Fruit fly (Drosophila melanogaster) whole organism, embryonic: ENCODE data around the gene mtsh.

Experiments used
- B-H2 ChIP-seq: fragments of 200-800 bp; sonication (Bioruptor generic); optimal IDR thresholded peaks from 2 replicates; lab custom pipeline; 2018; ENCODE audit warnings: missing biosample characterization, mild to moderate bottlenecking, missing genetic modification characterization
- CG10267 ChIP-seq: fragments of 200-800 bp; sonication (Bioruptor generic); optimal IDR thresholded peaks from 2 replicates; lab custom pipeline; 2018; ENCODE audit warnings: missing biosample characterization, mild to moderate bottlenecking, missing genetic modification characterization, moderate library complexity
- CG12155 ChIP-seq: fragments of 200-800 bp; sonication (Bioruptor generic); optimal IDR thresholded peaks from 3 replicates; lab custom pipeline; 2016; ENCODE audit warnings: missing biosample characterization, missing genetic modification characterization
- CG12659 ChIP-seq: fragments of 200-800 bp; sonication (Bioruptor generic); optimal IDR thresholded peaks from 3 replicates; lab custom pipeline; 2017; ENCODE audit warnings: mild to moderate bottlenecking, missing biosample characterization, missing genetic modification reagents, missing genetic modification characterization
- CG13775 ChIP-seq: fragments of 200-800 bp; sonication (Bioruptor generic); optimal IDR thresholded peaks from 3 replicates; lab custom pipeline; 2017; ENCODE audit warnings: missing biosample characterization, mild to moderate bottlenecking, missing genetic modification characterization
- CG14014 ChIP-seq: fragments of 200-800 bp; sonication (Bioruptor generic); IDR thresholded peaks from 2 replicates; pipeline ENCODE4 v1.3.6; 2022; ENCODE audit warnings: missing biosample characterization, missing genetic modification characterization
- CG14710 ChIP-seq: fragments of 200-800 bp; sonication (Bioruptor generic); optimal IDR thresholded peaks from 3 replicates; lab custom pipeline; 2019; ENCODE audit warnings: missing biosample characterization, mild to moderate bottlenecking, missing genetic modification characterization, moderate library complexity
- CG15601 ChIP-seq: fragments of 200-800 bp; sonication (Bioruptor generic); optimal IDR thresholded peaks from 3 replicates; lab custom pipeline; 2019; ENCODE audit warnings: missing biosample characterization, mild to moderate bottlenecking, missing genetic modification characterization, moderate library complexity
- CG17568 ChIP-seq: fragments of 200-800 bp; sonication (Bioruptor generic); optimal IDR thresholded peaks from 2 replicates; lab custom pipeline; 2018; ENCODE audit warnings: missing biosample characterization, mild to moderate bottlenecking, missing genetic modification characterization, moderate library complexity
- CG30403 ChIP-seq: fragments of 200-800 bp; sonication (Bioruptor generic); optimal IDR thresholded peaks from 3 replicates; lab custom pipeline; 2016; ENCODE audit warnings: missing biosample characterization, missing genetic modification characterization
- CG33557 ChIP-seq: fragments of 200-800 bp; sonication (Bioruptor generic); optimal IDR thresholded peaks from 2 replicates; lab custom pipeline; 2019; ENCODE audit warnings: missing biosample characterization, mild to moderate bottlenecking, missing genetic modification characterization, moderate library complexity
- CG42726 ChIP-seq: fragments of 200-800 bp; sonication (Bioruptor generic); IDR thresholded peaks from 2 replicates; pipeline ENCODE4 v1.3.6; 2022; ENCODE audit warnings: missing biosample characterization, missing genetic modification characterization; ENCODE audit not compliant: partially characterized antibody
- CG7745 ChIP-seq: fragments of 200-800 bp; sonication (Bioruptor generic); optimal IDR thresholded peaks from 2 replicates; lab custom pipeline; 2018; ENCODE audit warnings: missing biosample characterization, mild to moderate bottlenecking, missing genetic modification characterization, moderate library complexity
- CG8478 ChIP-seq: fragments of >200 bp; optimal IDR thresholded peaks from 2 replicates; lab custom pipeline; 2018
- CG8924 ChIP-seq: fragments of 200-800 bp; optimal IDR thresholded peaks from 3 replicates; lab custom pipeline; 2019; ENCODE audit warnings: missing biosample characterization, mild to moderate bottlenecking, missing genetic modification characterization, moderate library complexity
- CG9437 ChIP-seq: fragments of 200-800 bp; sonication (Bioruptor generic); optimal IDR thresholded peaks from 2 replicates; lab custom pipeline; 2018; ENCODE audit warnings: missing biosample characterization, mild to moderate bottlenecking, missing genetic modification characterization
- CG9797 ChIP-seq: fragments of 200-800 bp; sonication (Bioruptor generic); optimal IDR thresholded peaks from 3 replicates; lab custom pipeline; 2018; ENCODE audit warnings: missing biosample characterization, mild to moderate bottlenecking, missing genetic modification characterization
- D19A ChIP-seq: fragments of 200-800 bp; optimal IDR thresholded peaks from 3 replicates; lab custom pipeline; 2019; ENCODE audit warnings: missing biosample characterization, mild to moderate bottlenecking, missing genetic modification characterization, moderate library complexity
- Dek ChIP-seq: fragments of 200-800 bp; sonication (Bioruptor generic); optimal IDR thresholded peaks from 3 replicates; lab custom pipeline; 2019; ENCODE audit warnings: missing biosample characterization, mild to moderate bottlenecking, missing genetic modification characterization, moderate library complexity
- Dp ChIP-seq: fragments of 200-800 bp; sonication (Bioruptor generic); optimal IDR thresholded peaks from 2 replicates; lab custom pipeline; 2018; ENCODE audit warnings: missing biosample characterization, mild to moderate bottlenecking, missing genetic modification characterization, moderate library complexity
- E2f2 ChIP-seq: fragments of 200-800 bp; sonication (Bioruptor generic); IDR thresholded peaks from 2 replicates; pipeline ENCODE4 v1.3.6; 2022; ENCODE audit warnings: missing biosample characterization, missing genetic modification characterization
- Ets97D ChIP-seq: fragments of 200-800 bp; sonication (Bioruptor generic); optimal IDR thresholded peaks from 3 replicates; lab custom pipeline; 2016; ENCODE audit warnings: missing biosample characterization, missing genetic modification characterization
- Gsc ChIP-seq: fragments of 200-800 bp; sonication (Bioruptor generic); IDR thresholded peaks from 2 replicates; pipeline ENCODE4 v1.3.6; 2022; ENCODE audit warnings: missing biosample characterization, missing genetic modification characterization
- Gug ChIP-seq: fragments of 200-800 bp; sonication (Bioruptor generic); IDR thresholded peaks from 4 replicates; pipeline ENCODE4 v1.3.6; 2022; ENCODE audit warnings: missing biosample characterization, missing genetic modification characterization
- HHEX ChIP-seq: fragments of 200-800 bp; sonication (Bioruptor generic); optimal IDR thresholded peaks from 3 replicates; lab custom pipeline; 2017; ENCODE audit warnings: missing biosample characterization, mild to moderate bottlenecking, missing genetic modification characterization, missing genetic modification reagents
- Hr3 ChIP-seq: fragments of 200-800 bp; sonication (Bioruptor generic); optimal IDR thresholded peaks from 3 replicates; lab custom pipeline; 2016; ENCODE audit warnings: missing biosample characterization, missing genetic modification characterization
- Hsf ChIP-seq: fragments of 200-800 bp; sonication (Bioruptor generic); optimal IDR thresholded peaks from 3 replicates; lab custom pipeline; 2016; ENCODE audit warnings: missing biosample characterization, missing genetic modification characterization
- Max ChIP-seq: fragments of 200-800 bp; sonication (Bioruptor generic); optimal IDR thresholded peaks from 2 replicates; lab custom pipeline; 2016; ENCODE audit warnings: missing biosample characterization, mild to moderate bottlenecking, missing genetic modification characterization
- Nf-YC ChIP-seq: fragments of 200-800 bp; optimal IDR thresholded peaks from 3 replicates; lab custom pipeline; 2019; ENCODE audit warnings: missing biosample characterization, mild to moderate bottlenecking, missing genetic modification characterization, moderate library complexity
- Rfx ChIP-seq: fragments of 200-800 bp; sonication (Bioruptor generic); IDR thresholded peaks from 2 replicates; pipeline ENCODE4 v1.3.6; 2022; ENCODE audit warnings: missing biosample characterization, missing genetic modification characterization
- Sry-β ChIP-seq: fragments of 200-800 bp; sonication (Bioruptor generic); optimal IDR thresholded peaks from 2 replicates; lab custom pipeline; 2018; ENCODE audit warnings: missing biosample characterization, mild to moderate bottlenecking, missing genetic modification characterization, moderate library complexity
- Xrp1 ChIP-seq: fragments of 200-800 bp; sonication (Bioruptor generic); IDR thresholded peaks from 2 replicates; pipeline ENCODE4 v1.3.6; 2022; ENCODE audit warnings: missing biosample characterization, missing genetic modification characterization
- YL-1 ChIP-seq: fragments of 200-800 bp; sonication (Bioruptor generic); optimal IDR thresholded peaks from 3 replicates; lab custom pipeline; 2017; ENCODE audit warnings: missing biosample characterization, mild to moderate bottlenecking, missing genetic modification characterization
- ab ChIP-seq: fragments of 200-800 bp; sonication (Bioruptor generic); optimal IDR thresholded peaks from 2 replicates; lab custom pipeline; 2016; ENCODE audit warnings: missing biosample characterization, missing genetic modification characterization
- cg ChIP-seq: fragments of 200-800 bp; sonication (Bioruptor generic); optimal IDR thresholded peaks from 3 replicates; lab custom pipeline; 2019; ENCODE audit warnings: missing biosample characterization, mild to moderate bottlenecking, missing genetic modification characterization, moderate library complexity
- dpn ChIP-seq, 2 experiments: fragments of 200-800 bp; sonication (Bioruptor generic); optimal IDR thresholded peaks; 3 replicates each; lab custom pipeline; 2016; ENCODE audit warnings: missing biosample characterization in 2 of 2, missing genetic modification characterization in 2 of 2
- dysf ChIP-seq: fragments of 200-800 bp; sonication (Bioruptor generic); IDR thresholded peaks from 3 replicates; pipeline ENCODE4 v1.3.6; 2022; ENCODE audit warnings: missing biosample characterization, missing genetic modification characterization
- ems ChIP-seq: fragments of 200-800 bp; sonication (Bioruptor generic); optimal IDR thresholded peaks from 3 replicates; lab custom pipeline; 2016; ENCODE audit warnings: missing biosample characterization, missing genetic modification characterization
- gem ChIP-seq: fragments of 200-800 bp; sonication (Bioruptor generic); optimal IDR thresholded peaks from 2 replicates; lab custom pipeline; 2019; ENCODE audit warnings: missing biosample characterization, mild to moderate bottlenecking, missing genetic modification characterization, moderate library complexity
- gfzf ChIP-seq: fragments of 200-800 bp; sonication (Bioruptor generic); optimal IDR thresholded peaks from 2 replicates; lab custom pipeline; 2016; ENCODE audit warnings: missing biosample characterization, mild to moderate bottlenecking, missing genetic modification characterization, moderate library complexity
- klu ChIP-seq: fragments of 200-800 bp; sonication (Bioruptor generic); IDR thresholded peaks from 2 replicates; pipeline ENCODE4 v1.3.6; 2022; ENCODE audit warnings: missing biosample characterization, missing genetic modification characterization
- kni ChIP-seq: fragments of 200-800 bp; sonication (Bioruptor generic); optimal IDR thresholded peaks from 3 replicates; lab custom pipeline; 2017; ENCODE audit warnings: mild to moderate bottlenecking, missing biosample characterization, missing genetic modification reagents, missing genetic modification characterization
- knrl ChIP-seq: fragments of 200-800 bp; sonication (Bioruptor generic); IDR thresholded peaks from 3 replicates; pipeline ENCODE4 v1.3.6; 2022; ENCODE audit warnings: missing biosample characterization, missing genetic modification characterization; ENCODE audit not compliant: partially characterized antibody
- lab ChIP-seq: fragments of 200-800 bp; sonication (Bioruptor generic); optimal IDR thresholded peaks from 3 replicates; lab custom pipeline; 2017; ENCODE audit warnings: missing biosample characterization, missing genetic modification characterization, mild to moderate bottlenecking, moderate library complexity, missing genetic modification reagents
- lbe ChIP-seq: fragments of 200-800 bp; sonication (Bioruptor generic); optimal IDR thresholded peaks from 2 replicates; lab custom pipeline; 2016; ENCODE audit warnings: missing biosample characterization, mild to moderate bottlenecking, missing genetic modification characterization
- nerfin-1 ChIP-seq: fragments of 200-800 bp; sonication (Bioruptor generic); optimal IDR thresholded peaks from 3 replicates; lab custom pipeline; 2019; ENCODE audit warnings: missing biosample characterization, mild to moderate bottlenecking, missing genetic modification characterization, moderate library complexity
- sd ChIP-seq: fragments of 200-800 bp; sonication (Bioruptor generic); optimal IDR thresholded peaks from 3 replicates; lab custom pipeline; 2018; ENCODE audit warnings: missing biosample characterization, mild to moderate bottlenecking, missing genetic modification characterization, moderate library complexity
- sqz ChIP-seq: fragments of 200-800 bp; sonication (Bioruptor generic); optimal IDR thresholded peaks from 3 replicates; lab custom pipeline; 2018; ENCODE audit warnings: missing biosample characterization, mild to moderate bottlenecking, missing genetic modification characterization

Gene mtsh

DNA sequence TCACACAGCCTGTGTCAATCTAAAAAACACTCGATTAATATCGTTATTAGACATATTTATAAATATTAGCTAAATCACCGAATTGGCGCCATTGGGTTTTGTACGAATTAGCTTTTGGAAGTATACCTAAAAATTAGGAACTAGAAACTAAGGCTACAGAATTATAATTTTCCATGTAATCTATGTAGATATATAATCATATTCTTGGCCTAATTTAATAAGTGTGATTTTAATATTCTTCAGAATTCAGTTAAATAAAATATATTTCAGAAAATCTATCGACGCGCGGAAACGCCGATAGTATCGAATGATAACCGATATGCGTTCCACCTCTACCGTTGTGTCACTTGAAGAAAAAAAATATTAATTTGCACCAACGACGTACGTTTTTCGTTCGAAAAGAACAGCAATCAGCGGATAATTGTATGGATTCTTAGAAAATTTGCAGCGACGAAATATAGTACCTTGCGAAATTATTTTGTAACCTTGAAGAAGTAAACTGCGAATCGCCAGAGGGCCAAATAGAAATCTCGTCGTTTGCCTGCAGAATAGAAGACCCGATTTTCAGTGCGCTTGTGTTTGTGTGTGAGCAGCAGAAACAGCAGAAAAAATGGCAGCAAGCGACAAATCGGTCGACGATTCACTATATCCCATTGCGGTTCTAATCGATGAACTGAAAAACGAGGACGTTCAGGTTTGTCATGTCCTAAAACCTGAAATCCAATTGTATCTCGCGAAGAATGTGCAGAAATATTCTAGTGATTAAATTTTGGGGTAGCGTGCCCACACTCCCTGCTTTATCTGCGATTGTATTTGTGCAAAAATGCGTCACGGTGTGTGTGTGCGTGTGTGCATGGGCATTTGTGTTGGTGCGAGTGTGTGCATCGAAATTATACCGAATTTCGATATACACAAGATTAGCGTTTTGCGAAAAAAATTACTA, 46.3 kb upstream of the mtsh start, which contains the start of gene Pp2A-29B (continued):
- peak; percentile 65 for TF ChIP-seq YL-1 (GFP tag; lab: Kevin White, UChicago)
- no peak for TF ChIP-seq dysf
- peak; percentile 80 for TF ChIP-seq Dp (GFP tag; lab: Kevin White, UChicago)
- TF ChIP-seq CG7745 (tag; lab: Kevin White, UChicago), result no peak
- TF ChIP-seq Rfx (GFP tag; lab: Robert Waterston, UW), result 0 out of 2 replicates have a peak, but pooled peaks have one; percentile 11
- TF ChIP-seq CG14710 (tag; lab: Kevin White, UChicago), result peak; percentile 83
- TF ChIP-seq Xrp1, result no peak
- no peak for TF ChIP-seq HHEX (GFP tag; lab: Kevin White, UChicago)
- peak; percentile 25 for TF ChIP-seq Sry-β (GFP tag; lab: Kevin White, UChicago)
- peak; percentile 55 for TF ChIP-seq CG9797 (GFP tag; lab: Kevin White, UChicago)
- peak; percentile 8; the same call in 1 of the 4 replicates for TF ChIP-seq Gug (GFP tag; lab: Robert Waterston, UW)
- TF ChIP-seq cg (GFP tag; lab: Kevin White, UChicago), result peak; percentile 98
- peak; percentile 55 for TF ChIP-seq kni (GFP tag; lab: Kevin White, UChicago)
- TF ChIP-seq Gsc (GFP tag; lab: Robert Waterston, UW), result no peak
- peak; percentile 12 for TF ChIP-seq Dek
- peak; percentile 23 for TF ChIP-seq CG33557 (GFP tag; lab: Kevin White, UChicago)
- TF ChIP-seq knrl (GFP tag; lab: Robert Waterston, UW), result peak; percentile 100
- TF ChIP-seq gem (tag; lab: Kevin White, UChicago), result peak; percentile 48
- TF ChIP-seq Max (GFP tag; lab: Kevin White, UChicago), result peak; percentile 23
- TF ChIP-seq CG8924, result peak; percentile 42
- no peak for TF ChIP-seq ems (GFP tag; lab: Kevin White, UChicago)
- TF ChIP-seq E2f2, result peak; percentile 88
- peak; percentile 35 for TF ChIP-seq CG9437 (GFP tag; lab: Kevin White, UChicago)
- peak; percentile 56 for TF ChIP-seq CG15601 (tag; lab: Kevin White, UChicago)
- peak; percentile 7 for TF ChIP-seq CG17568
- peak; percentile 41 for TF ChIP-seq lbe
- peak; percentile 19 for TF ChIP-seq D19A (tag; lab: Kevin White, UChicago)
- TF ChIP-seq sd (tag; lab: Kevin White, UChicago), result peak; percentile 92
- TF ChIP-seq CG12659 (GFP tag; lab: Kevin White, UChicago), result peak; percentile 69
- TF ChIP-seq Hr3 (GFP tag; lab: Kevin White, UChicago), result peak; percentile 51
- peak; percentile 40 for TF ChIP-seq CG13775 (GFP tag; lab: Kevin White, UChicago)
- no peak for TF ChIP-seq ab (GFP tag; lab: Kevin White, UChicago)
- TF ChIP-seq CG30403 (GFP tag; lab: Kevin White, UChicago), result peak; percentile 19
- peak; percentile 45; the same call in 1 of the 2 replicates for TF ChIP-seq klu (GFP tag; lab: Robert Waterston, UW)
- peak; percentile 31 for TF ChIP-seq Ets97D (GFP tag; lab: Kevin White, UChicago)
- TF ChIP-seq Nf-YC (tag; lab: Kevin White, UChicago), result peak; percentile 57
- TF ChIP-seq gfzf (GFP tag; lab: Kevin White, UChicago), result peak; percentile 52
- TF ChIP-seq Hsf (GFP tag; lab: Kevin White, UChicago), result peak; percentile 18
- TF ChIP-seq CG14014 (GFP tag; lab: Robert Waterston, UW), result no peak
- peak; percentile 15 for TF ChIP-seq lab (GFP tag; lab: Kevin White, UChicago)
- peak; percentile 62 for TF ChIP-seq CG10267 (tag; lab: Kevin White, UChicago)
- peak; percentile 57 for TF ChIP-seq B-H2 (GFP tag; lab: Kevin White, UChicago)
- TF ChIP-seq CG42726, result peak; percentile 96
- TF ChIP-seq sqz (GFP tag; lab: Kevin White, UChicago), result peak; percentile 93
- peak; percentile 100 for TF ChIP-seq nerfin-1 (tag; lab: Kevin White, UChicago)
- peak; percentile 84 for TF ChIP-seq CG8478 (lab: Kevin White, UChicago)
- TF ChIP-seq CG12155, result peak; percentile 16
- TF ChIP-seq dpn (GFP tag; optimal IDR thresholded peaks at IDR 0.05; lab: Kevin White, UChicago), result peak in 1 of 2 experiments; percentile 17
